Fruit fly (Drosophila melanogaster) whole organism, adult: Measurements from ENCODE around the gene CG17141.

Experiments used
- cnc ChIP-seq, 2 experiments: fragments of >200 bp; optimal IDR thresholded peaks; 2 replicates each; lab custom pipeline; 2017
- kay ChIP-seq: fragments of 200-800 bp; sonication (Bioruptor generic); peaks from one replicate; lab custom pipeline; 2016; ENCODE audit warnings: missing biosample characterization, missing genetic modification characterization, borderline replicate concordance

DNA sequence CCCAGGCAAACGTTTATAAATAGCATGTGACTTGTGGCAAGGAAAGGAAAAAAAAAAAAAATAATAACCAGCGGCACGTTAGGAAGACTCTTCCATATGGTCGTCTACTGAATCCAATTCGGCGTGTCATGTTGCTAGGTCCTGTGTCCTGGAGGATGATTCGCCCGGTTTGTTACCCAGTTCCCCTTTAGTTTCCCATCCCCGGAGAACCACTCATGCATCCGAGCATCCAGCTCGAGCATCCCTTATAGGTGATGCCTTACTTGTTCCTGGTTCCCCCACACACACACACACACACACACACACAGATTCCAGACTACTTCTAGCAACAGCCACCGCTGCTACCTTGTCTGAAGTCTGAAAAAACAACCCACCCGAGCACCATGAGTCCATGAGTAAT lies 29.5 kb downstream of the CG17141 start:
- TF ChIP-seq kay (GFP tag; lab: Kevin White, UChicago) (no peak), cnc (optimal IDR thresholded peaks at IDR 0.05; lab: Kevin White, UChicago) (no peak)
